Worm (Caenorhabditis elegans) whole organism, young adult: ENCODE measurements around the gene str-84.

ENCODE experiments used
- B0035.1 ChIP-seq: sonication (generic microtip); optimal IDR thresholded peaks from 2 replicates; lab custom pipeline; 2016; ENCODE audit warnings: missing genetic modification characterization, mild to moderate bottlenecking, missing compliant biosample characterization, missing genotype, missing genetic modification reagents
- B0336.3 ChIP-seq: fragments of 200-800 bp; sonication (Bioruptor generic); IDR thresholded peaks from 2 replicates; pipeline ENCODE4 v1.3.6; 2022; ENCODE audit warnings: missing genetic modification characterization, missing compliant biosample characterization
- F10E7.11 ChIP-seq: sonication (generic microtip); optimal IDR thresholded peaks from 2 replicates; lab custom pipeline; 2017; ENCODE audit warnings: mild to moderate bottlenecking, missing genetic modification characterization, moderate library complexity, missing compliant biosample characterization
- F52B5.7 ChIP-seq: sonication (generic microtip); optimal IDR thresholded peaks from 2 replicates; lab custom pipeline; 2016; ENCODE audit warnings: mild to moderate bottlenecking, missing genetic modification characterization, missing compliant biosample characterization
- F55B11.4 ChIP-seq: sonication (generic microtip); optimal IDR thresholded peaks from 2 replicates; lab custom pipeline; 2016; ENCODE audit warnings: missing compliant biosample characterization, missing genetic modification characterization, borderline replicate concordance; ENCODE audit not compliant: insufficient read depth
- Y53F4B.3 ChIP-seq: fragments of 200-800 bp; sonication (Bioruptor generic); IDR thresholded peaks from 2 replicates; pipeline ENCODE4 v1.3.6; 2022; ENCODE audit warnings: missing genetic modification reagents, missing genetic modification characterization, missing compliant biosample characterization
- Y67H2A.10 ChIP-seq: fragments of 200-800 bp; sonication (Bioruptor generic); conservative IDR thresholded peaks from 2 replicates; pipeline ENCODE4 v1.3.6; 2022; ENCODE audit warnings: missing genetic modification reagents, missing genetic modification characterization, missing compliant biosample characterization
- ZK185.1 ChIP-seq: sonication (generic microtip); optimal IDR thresholded peaks from 2 replicates; lab custom pipeline; 2016; ENCODE audit warnings: mild to moderate bottlenecking, missing genetic modification characterization, missing compliant biosample characterization; ENCODE audit not compliant: poor library complexity, severe bottlenecking
- aptf-2 ChIP-seq: fragments of 200-800 bp; sonication (Bioruptor generic); conservative IDR thresholded peaks from 2 replicates; pipeline ENCODE4 v1.3.6; 2022; ENCODE audit warnings: missing genetic modification reagents, missing genetic modification characterization, missing compliant biosample characterization
- attf-6 ChIP-seq: fragments of 200-800 bp; sonication (Bioruptor generic); IDR thresholded peaks from 2 replicates; pipeline ENCODE4 v1.3.6; 2022; ENCODE audit warnings: missing genetic modification reagents, missing genetic modification characterization, missing compliant biosample characterization
- ceh-100 ChIP-seq: fragments of 200-800 bp; sonication (Bioruptor generic); IDR thresholded peaks from 2 replicates; pipeline ENCODE4 v1.3.6; 2022; ENCODE audit warnings: missing genetic modification reagents, missing genetic modification characterization, missing compliant biosample characterization
- ceh-58 ChIP-seq: fragments of 200-800 bp; sonication (Bioruptor generic); IDR thresholded peaks from 2 replicates; pipeline ENCODE4 v1.3.6; 2022; ENCODE audit warnings: missing genetic modification characterization, missing compliant biosample characterization
- efl-1 ChIP-seq: fragments of 150-350 bp; optimal IDR thresholded peaks from 2 replicates; lab custom pipeline; 2014; ENCODE audit warnings: missing biosample characterization, missing genetic modification reagents, missing genetic modification characterization
- ekl-4 ChIP-seq: fragments of 200-800 bp; sonication (Bioruptor generic); IDR thresholded peaks from 2 replicates; pipeline ENCODE4 v1.3.6; 2022; ENCODE audit warnings: missing genetic modification reagents, missing genetic modification characterization, missing compliant biosample characterization
- hmg-1.2 ChIP-seq: fragments of 200-800 bp; sonication (Bioruptor generic); IDR thresholded peaks from 2 replicates; pipeline ENCODE4 v1.3.6; 2022; ENCODE audit warnings: missing genetic modification reagents, missing genetic modification characterization, missing compliant biosample characterization
- hmg-20 ChIP-seq: fragments of 200-800 bp; sonication (Bioruptor generic); IDR thresholded peaks from 2 replicates; pipeline ENCODE4 v1.3.6; 2022; ENCODE audit warnings: missing genetic modification reagents, missing genetic modification characterization, missing compliant biosample characterization
- hrde-1 ChIP-seq: sonication (generic microtip); optimal IDR thresholded peaks from 2 replicates; lab custom pipeline; 2016; ENCODE audit warnings: missing genetic modification characterization, mild to moderate bottlenecking, missing compliant biosample characterization, moderate library complexity, missing genotype, missing genetic modification reagents, borderline replicate concordance
- hsf-1 ChIP-seq: fragments of 200-800 bp; sonication (Bioruptor generic); IDR thresholded peaks from 2 replicates; pipeline ENCODE4 v1.3.6; 2022; ENCODE audit warnings: missing genetic modification reagents, missing genetic modification characterization, missing compliant biosample characterization
- lag-1 ChIP-seq: fragments of 200-800 bp; sonication (Bioruptor generic); IDR thresholded peaks from 2 replicates; pipeline ENCODE4 v1.3.6; 2022; ENCODE audit warnings: missing genetic modification reagents, missing genetic modification characterization, missing compliant biosample characterization
- lir-1 ChIP-seq: fragments of 200-800 bp; sonication (Bioruptor generic); conservative IDR thresholded peaks from 2 replicates; pipeline ENCODE4 v1.3.6; 2022; ENCODE audit warnings: missing genetic modification reagents, missing genetic modification characterization, missing compliant biosample characterization
- mcd-1 ChIP-seq: fragments of 200-800 bp; sonication (Bioruptor generic); IDR thresholded peaks from 2 replicates; pipeline ENCODE4 v1.3.6; 2022; ENCODE audit warnings: missing genetic modification reagents, missing genetic modification characterization, missing compliant biosample characterization
- mel-28 ChIP-seq: sonication (generic microtip); optimal IDR thresholded peaks from 2 replicates; lab custom pipeline; 2016; ENCODE audit warnings: borderline replicate concordance, mild to moderate bottlenecking, missing genetic modification characterization, missing compliant biosample characterization
- nfya-1 ChIP-seq: sonication (generic microtip); optimal IDR thresholded peaks from 2 replicates; lab custom pipeline; 2017; ENCODE audit warnings: antibody characterized with exemption, missing compliant biosample characterization, missing genetic modification characterization, borderline replicate concordance; ENCODE audit not compliant: insufficient read depth
- nfyb-1 ChIP-seq: fragments of 200-800 bp; sonication (Bioruptor generic); IDR thresholded peaks from 2 replicates; pipeline ENCODE4 v1.3.6; 2022; ENCODE audit warnings: missing genetic modification reagents, missing genetic modification characterization, missing compliant biosample characterization
- nhr-90 ChIP-seq: sonication (generic microtip); optimal IDR thresholded peaks from 2 replicates; lab custom pipeline; 2016; ENCODE audit warnings: missing genotype, mild to moderate bottlenecking, missing genetic modification characterization, missing compliant biosample characterization
- pbrm-1 ChIP-seq: fragments of 200-800 bp; sonication (Bioruptor generic); IDR thresholded peaks from 2 replicates; pipeline ENCODE4 v1.3.6; 2022; ENCODE audit warnings: missing genetic modification reagents, missing genetic modification characterization, missing compliant biosample characterization
- rcor-1 ChIP-seq: fragments of 200-800 bp; sonication (Bioruptor generic); IDR thresholded peaks from 2 replicates; pipeline ENCODE4 v1.3.6; 2022; ENCODE audit warnings: missing genetic modification reagents, missing genetic modification characterization, missing compliant biosample characterization
- rec-8 ChIP-seq, 2 experiments: sonication (generic microtip); optimal IDR thresholded peaks; 2 replicates each; lab custom pipeline; 2016; ENCODE audit warnings: mild to moderate bottlenecking in 2 of 2, missing genetic modification characterization in 2 of 2, missing genetic modification reagents in 2 of 2, missing genotype in 2 of 2, missing biosample characterization in 1 of 2, missing compliant biosample characterization in 1 of 2, moderate library complexity in 1 of 2
- repo-1 ChIP-seq: sonication (generic microtip); optimal IDR thresholded peaks from 2 replicates; lab custom pipeline; 2017; ENCODE audit warnings: mild to moderate bottlenecking, missing genetic modification characterization, missing compliant biosample characterization
- snpc-1.1 ChIP-seq: sonication (generic microtip); optimal IDR thresholded peaks from 2 replicates; lab custom pipeline; 2017; ENCODE audit warnings: missing genetic modification characterization, mild to moderate bottlenecking, missing compliant biosample characterization, antibody characterized with exemption, moderate library complexity, missing genotype, missing genetic modification reagents; ENCODE audit not compliant: insufficient read depth
- snpc-4 ChIP-seq, 5 experiments: fragments of 150-350 bp in 1 of 5; sonication (generic microtip) in 4 of 5; optimal IDR thresholded peaks; 2 replicates each; lab custom pipeline; 2014 to 2018; ENCODE audit warnings: missing genetic modification characterization in 5 of 5, missing biosample characterization in 3 of 5, antibody characterized with exemption in 2 of 5, mild to moderate bottlenecking in 2 of 5, missing compliant biosample characterization in 2 of 5, missing genotype in 2 of 5, moderate library complexity in 2 of 5, missing genetic modification reagents in 1 of 5
- tbx-9 ChIP-seq: sonication (generic microtip); optimal IDR thresholded peaks from 2 replicates; lab custom pipeline; 2016; ENCODE audit warnings: borderline replicate concordance, missing genetic modification characterization, inconsistent platforms, missing compliant biosample characterization
- unc-130 ChIP-seq: sonication (generic microtip); optimal IDR thresholded peaks from 2 replicates; lab custom pipeline; 2016; ENCODE audit warnings: missing genetic modification reagents, missing genetic modification characterization, missing compliant biosample characterization
- xnd-1 ChIP-seq: sonication (generic microtip); optimal IDR thresholded peaks from 2 replicates; lab custom pipeline; 2016; ENCODE audit warnings: missing genotype, missing genetic modification reagents, missing genetic modification characterization, missing compliant biosample characterization
- zfh-2 ChIP-seq: fragments of 200-800 bp; sonication (Bioruptor generic); conservative IDR thresholded peaks from 2 replicates; pipeline ENCODE4 v1.3.6; 2022; ENCODE audit warnings: missing genetic modification reagents, missing genetic modification characterization, missing compliant biosample characterization
- ztf-25 ChIP-seq: fragments of 200-800 bp; sonication (Bioruptor generic); IDR thresholded peaks from 2 replicates; pipeline ENCODE4 v1.3.6; 2022; ENCODE audit warnings: missing genetic modification reagents, missing genetic modification characterization, missing compliant biosample characterization
- ztf-3 ChIP-seq: fragments of 200-800 bp; sonication (Bioruptor generic); optimal IDR thresholded peaks from 2 replicates; lab custom pipeline; 2018; ENCODE audit warnings: mild to moderate bottlenecking, missing genetic modification characterization, missing compliant biosample characterization

The str-84 gene

ce11 chrV:8990194-8990649 is 9.5 kb upstream of the str-84 start, which contains the start of gene F59E11.7 (continued):
- TF ChIP-seq mel-28 (tag; lab: Kevin White, UChicago), result no peak

- TF ChIP-seq mcd-1, result no peak
- no peak for TF ChIP-seq B0035.1 (tag; lab: Kevin White, UChicago)
- TF ChIP-seq ekl-4, result no peak
- TF ChIP-seq lir-1, result no peak
These were observed 7.4 kb upstream of the str-84 start, which contains the start of gene str-87 for ce11 chrV:8988104-8988503. str-87 (minus strand) TSS chrV:8988204.

ce11 chrV:8985740-8986139 is 5.0 kb upstream of the str-84 start, which contains the start of gene str-85:
str-85 (minus strand) TSS chrV:8985840.
- TF ChIP-seq snpc-4 (GFP tag; optimal IDR thresholded peaks at IDR 0.05; lab: Kevin White, UChicago) (no peak), snpc-4 (tag; optimal IDR thresholded peaks at IDR 0.05; lab: Kevin White, UChicago) (no peak), ceh-58 (GFP tag; lab: Robert Waterston, UW) (no peak), Y67H2A.10 (GFP tag; lab: Robert Waterston, UW) (no peak), ZK185.1 (tag; lab: Kevin White, UChicago) (no peak), pbrm-1 (no peak), attf-6 (GFP tag; lab: Robert Waterston, UW) (no peak), ceh-100 (GFP tag; lab: Robert Waterston, UW) (no peak), zfh-2 (GFP tag; lab: Robert Waterston, UW) (no peak), rcor-1 (no peak)

DNA sequence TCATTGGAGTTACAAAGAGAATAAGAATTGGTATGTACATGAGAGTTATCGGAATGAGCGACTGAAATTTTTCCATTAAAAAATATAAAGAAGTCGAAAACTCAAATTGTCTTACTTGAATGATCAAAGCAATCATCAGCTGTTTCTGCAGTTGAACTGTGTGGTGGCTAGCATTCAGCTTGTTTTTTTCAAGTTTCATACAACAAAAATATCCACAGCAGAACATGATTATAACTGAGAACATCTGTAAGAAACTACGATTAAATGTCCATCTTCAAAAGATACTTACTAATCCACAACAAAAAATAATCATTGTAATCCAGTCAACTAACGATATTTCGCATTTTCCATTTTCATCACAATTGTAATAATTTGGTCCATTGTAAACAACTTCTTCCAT is 4.0 kb upstream of the str-84 start:
- no peak for TF ChIP-seq snpc-1.1
- TF ChIP-seq unc-130 (GFP tag; lab: Kevin White, UChicago), result no peak
- no peak for TF ChIP-seq F55B11.4
- TF ChIP-seq B0035.1 (tag; lab: Kevin White, UChicago), result no peak
- TF ChIP-seq hsf-1 (GFP tag; lab: Robert Waterston, UW), result no peak
- no peak for TF ChIP-seq xnd-1
- no peak for TF ChIP-seq tbx-9 (tag; lab: Kevin White, UChicago)
- TF ChIP-seq ceh-100 (GFP tag; lab: Robert Waterston, UW), result no peak
- TF ChIP-seq B0336.3 (GFP tag; lab: Robert Waterston, UW), result no peak
- no peak for TF ChIP-seq ztf-3 (GFP tag; lab: Kevin White, UChicago)
- TF ChIP-seq hmg-20, result no peak
- no peak for TF ChIP-seq lir-1
- TF ChIP-seq Y53F4B.3, result no peak
- TF ChIP-seq, all 124 proteins: peak for 0

- TF ChIP-seq F52B5.7 (tag; lab: Kevin White, UChicago) (no peak), lag-1 (GFP tag; lab: Robert Waterston, UW) (no peak), ztf-25 (GFP tag; lab: Robert Waterston, UW) (no peak), hmg-1.2 (GFP tag; lab: Robert Waterston, UW) (no peak), nhr-90 (tag; lab: Kevin White, UChicago) (no peak), efl-1 (no peak), nfya-1 (tag; lab: Kevin White, UChicago) (no peak), nfyb-1 (no peak), ekl-4 (no peak), F10E7.11 (tag; lab: Kevin White, UChicago) (no peak), aptf-2 (GFP tag; lab: Robert Waterston, UW) (no peak), hrde-1 (tag; lab: Kevin White, UChicago) (no peak), repo-1 (no peak), rec-8 (tag; optimal IDR thresholded peaks at IDR 0.05; lab: Kevin White, UChicago) (no peak)
These were observed 2.9 kb upstream of the str-84 start, which contains the start of gene str-86 for ce11 chrV:8983604-8984003. str-86 (minus strand) TSS chrV:8983704.
